Fruit fly (Drosophila melanogaster) whole organism, adult: Measurements from ENCODE around the gene iav.

Source experiments
- CG11617 ChIP-seq: fragments of 200-800 bp; sonication (Bioruptor generic); optimal IDR thresholded peaks from 2 replicates; lab custom pipeline; 2017; ENCODE audit warnings: mild to moderate bottlenecking, missing biosample characterization, missing genetic modification reagents, missing genetic modification characterization
- CG12768 ChIP-seq: fragments of 200-800 bp; sonication (Bioruptor generic); optimal IDR thresholded peaks from 2 replicates; lab custom pipeline; 2017; ENCODE audit warnings: missing biosample characterization, missing genetic modification characterization, mild to moderate bottlenecking, moderate library complexity, missing genetic modification reagents
- CG14711 ChIP-seq: fragments of 200-800 bp; sonication (Bioruptor generic); optimal IDR thresholded peaks from 2 replicates; lab custom pipeline; 2018; ENCODE audit warnings: missing biosample characterization, mild to moderate bottlenecking, missing genetic modification characterization, moderate library complexity
- CG1620 ChIP-seq: fragments of 200-800 bp; sonication (Bioruptor generic); optimal IDR thresholded peaks from 2 replicates; lab custom pipeline; 2016; ENCODE audit warnings: missing biosample characterization, missing genetic modification characterization
- CG33017 ChIP-seq: fragments of 200-800 bp; sonication (Bioruptor generic); optimal IDR thresholded peaks from 2 replicates; lab custom pipeline; 2018; ENCODE audit warnings: missing biosample characterization, mild to moderate bottlenecking, missing genetic modification characterization, moderate library complexity
- CG5204 ChIP-seq: fragments of 200-800 bp; sonication (Bioruptor generic); optimal IDR thresholded peaks from 2 replicates; lab custom pipeline; 2016; ENCODE audit warnings: missing biosample characterization, missing genetic modification characterization
- CG7045 ChIP-seq: fragments of 200-800 bp; sonication (Bioruptor generic); optimal IDR thresholded peaks from 2 replicates; lab custom pipeline; 2017; ENCODE audit warnings: missing biosample characterization, mild to moderate bottlenecking, missing genetic modification characterization
- CG7101 ChIP-seq: fragments of 200-800 bp; sonication (Bioruptor generic); optimal IDR thresholded peaks from 2 replicates; lab custom pipeline; 2018; ENCODE audit warnings: missing biosample characterization, mild to moderate bottlenecking, missing genetic modification characterization, moderate library complexity
- Clk ChIP-seq: fragments of 200-800 bp; sonication (Bioruptor generic); optimal IDR thresholded peaks from 2 replicates; lab custom pipeline; 2017; ENCODE audit warnings: missing biosample characterization, missing genetic modification characterization
- Crg-1 ChIP-seq: fragments of 200-800 bp; sonication (Bioruptor generic); optimal IDR thresholded peaks from 2 replicates; lab custom pipeline; 2016; ENCODE audit warnings: missing biosample characterization, missing genetic modification characterization
- Hr96 ChIP-seq: fragments of 200-800 bp; sonication (Bioruptor generic); optimal IDR thresholded peaks from 2 replicates; lab custom pipeline; 2016; ENCODE audit warnings: missing biosample characterization, missing genetic modification characterization
- Mnt ChIP-seq: fragments of 200-800 bp; sonication (Bioruptor generic); optimal IDR thresholded peaks from 2 replicates; lab custom pipeline; 2016; ENCODE audit warnings: missing biosample characterization, mild to moderate bottlenecking, missing genetic modification characterization
- bab1 ChIP-seq: fragments of 200-800 bp; sonication (Bioruptor generic); optimal IDR thresholded peaks from 3 replicates; lab custom pipeline; 2019; ENCODE audit warnings: missing biosample characterization, mild to moderate bottlenecking, missing genetic modification characterization, moderate library complexity
- cic ChIP-seq: fragments of 200-800 bp; sonication (Bioruptor generic); optimal IDR thresholded peaks from 2 replicates; lab custom pipeline; 2017; ENCODE audit warnings: missing biosample characterization, mild to moderate bottlenecking, missing genetic modification characterization, moderate library complexity
- cnc ChIP-seq, 2 experiments: fragments of >200 bp; optimal IDR thresholded peaks; 2 replicates each; lab custom pipeline; 2017
- kay ChIP-seq: fragments of 200-800 bp; sonication (Bioruptor generic); peaks from one replicate; lab custom pipeline; 2016; ENCODE audit warnings: missing biosample characterization, missing genetic modification characterization, borderline replicate concordance
- ovo ChIP-seq: fragments of 200-800 bp; sonication (Bioruptor generic); optimal IDR thresholded peaks from 2 replicates; lab custom pipeline; 2016; ENCODE audit warnings: missing biosample characterization, missing genetic modification characterization
- pad ChIP-seq: fragments of 200-800 bp; sonication (Bioruptor generic); optimal IDR thresholded peaks from 3 replicates; lab custom pipeline; 2017; ENCODE audit warnings: missing biosample characterization, missing genetic modification characterization, mild to moderate bottlenecking, moderate library complexity, missing genetic modification reagents
- tj ChIP-seq: fragments of 200-800 bp; sonication (Bioruptor generic); optimal IDR thresholded peaks from 3 replicates; lab custom pipeline; 2017; ENCODE audit warnings: missing biosample characterization, mild to moderate bottlenecking, missing genetic modification characterization, moderate library complexity
- toe ChIP-seq: fragments of 200-800 bp; sonication (Bioruptor generic); optimal IDR thresholded peaks from 2 replicates; lab custom pipeline; 2016; ENCODE audit warnings: missing biosample characterization, missing genetic modification characterization

iav gene

DNA sequence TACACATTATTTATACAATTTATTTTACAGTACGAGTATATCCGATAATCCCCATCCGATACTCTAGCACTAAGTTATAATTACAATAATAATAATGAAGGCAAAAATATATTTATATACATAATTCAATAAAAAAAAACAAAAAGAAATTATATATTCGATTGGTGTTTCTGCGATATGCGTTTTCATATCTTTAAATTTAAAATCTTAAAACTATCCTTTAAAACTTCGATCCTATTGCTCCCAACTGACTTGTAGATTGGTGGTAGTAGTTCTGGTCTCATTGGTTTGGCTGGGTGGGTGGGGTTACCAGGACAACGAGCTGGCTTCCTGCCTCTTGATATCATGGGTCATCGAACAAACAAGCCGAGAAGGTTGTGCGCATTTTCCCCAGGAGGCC lies at the start of gene iav:
TSS of gene iav (plus strand) at position 301 of the 400 bp plus-strand sequence.
- no peak for TF ChIP-seq CG7045
- no peak for TF ChIP-seq Hr96 (GFP tag; lab: Kevin White, UChicago)
- no peak for TF ChIP-seq ovo (GFP tag; lab: Kevin White, UChicago)
- TF ChIP-seq cic (GFP tag; lab: Kevin White, UChicago): no peak
- TF ChIP-seq kay (GFP tag; lab: Kevin White, UChicago): no peak
- no peak for TF ChIP-seq CG1620 (GFP tag; lab: Kevin White, UChicago)

DNA sequence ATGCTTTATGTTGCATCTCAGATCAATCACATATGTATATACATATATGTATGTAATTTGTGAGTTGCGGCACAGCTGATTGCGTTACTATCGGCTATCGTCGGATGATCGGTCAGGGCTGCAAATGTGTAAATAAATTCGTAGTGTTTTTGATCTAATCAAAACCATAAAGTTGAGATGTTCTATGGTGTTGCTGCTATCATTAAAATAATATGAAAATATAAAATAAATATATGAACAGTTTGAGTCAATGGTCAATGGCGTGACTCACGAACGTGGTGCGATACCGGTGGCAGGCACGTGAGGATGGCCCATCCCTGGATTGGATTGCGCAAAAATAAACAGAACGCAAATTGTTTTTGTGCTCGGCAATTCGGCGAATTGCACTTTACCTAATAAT lies 42.9 kb upstream of the iav start, which contains the start of gene Coq7:
TSS of gene Coq7 (plus strand) at position 302 of the 400 bp plus-strand sequence.
- peak; percentile 74 for TF ChIP-seq tj (GFP tag; lab: Kevin White, UChicago)
- TF ChIP-seq pad: peak; percentile 72
- TF ChIP-seq CG33017 (tag; lab: Kevin White, UChicago): peak; percentile 78
- TF ChIP-seq CG14711 (tag; lab: Kevin White, UChicago): peak; percentile 85
- peak; percentile 92 for TF ChIP-seq bab1 (GFP tag; lab: Kevin White, UChicago)
- no peak for TF ChIP-seq CG5204 (GFP tag; lab: Kevin White, UChicago)
- peak; percentile 70 for TF ChIP-seq CG7045
- TF ChIP-seq toe (GFP tag; lab: Kevin White, UChicago): no peak
- peak; percentile 42 for TF ChIP-seq Clk (GFP tag; lab: Kevin White, UChicago)
- TF ChIP-seq Hr96 (GFP tag; lab: Kevin White, UChicago): peak; percentile 78
- peak; percentile 90 for TF ChIP-seq CG7101 (tag; lab: Kevin White, UChicago)
- peak; percentile 73 for TF ChIP-seq CG12768
- no peak for TF ChIP-seq cnc (optimal IDR thresholded peaks at IDR 0.05; lab: Kevin White, UChicago)
- peak; percentile 86 for TF ChIP-seq CG11617
- peak; percentile 26 for TF ChIP-seq cic (GFP tag; lab: Kevin White, UChicago)
- TF ChIP-seq ovo (GFP tag; lab: Kevin White, UChicago): peak; percentile 85
- peak; percentile 77 for TF ChIP-seq CG1620 (GFP tag; lab: Kevin White, UChicago)
- TF ChIP-seq kay (GFP tag; lab: Kevin White, UChicago): no peak
- TF ChIP-seq Mnt (GFP tag; lab: Kevin White, UChicago): peak; percentile 89
- TF ChIP-seq Crg-1 (GFP tag; lab: Kevin White, UChicago): peak; percentile 78

DNA sequence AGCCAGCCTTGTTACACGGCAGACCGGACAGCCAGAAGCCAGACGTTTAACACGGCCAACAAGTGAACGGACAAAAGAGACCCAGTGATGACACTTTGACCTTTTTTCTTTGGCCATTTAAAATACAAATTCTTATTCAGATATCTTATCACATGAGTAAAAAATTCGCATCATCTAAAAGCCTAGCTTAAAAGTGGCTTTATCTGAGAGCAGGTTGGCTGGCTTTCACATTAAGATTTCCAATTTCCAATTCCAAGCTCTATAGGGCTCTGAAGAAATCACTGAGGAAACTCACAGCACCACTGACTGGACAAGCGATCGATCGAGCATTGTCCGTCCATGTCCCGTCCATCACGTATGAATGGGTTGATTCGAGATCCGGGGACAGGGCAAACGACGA lies 38.2 kb upstream of the iav start:
- TF ChIP-seq toe (GFP tag; lab: Kevin White, UChicago) (no peak), Mnt (GFP tag; lab: Kevin White, UChicago) (no peak), Clk (GFP tag; lab: Kevin White, UChicago) (no peak), kay (GFP tag; lab: Kevin White, UChicago) (no peak)

DNA sequence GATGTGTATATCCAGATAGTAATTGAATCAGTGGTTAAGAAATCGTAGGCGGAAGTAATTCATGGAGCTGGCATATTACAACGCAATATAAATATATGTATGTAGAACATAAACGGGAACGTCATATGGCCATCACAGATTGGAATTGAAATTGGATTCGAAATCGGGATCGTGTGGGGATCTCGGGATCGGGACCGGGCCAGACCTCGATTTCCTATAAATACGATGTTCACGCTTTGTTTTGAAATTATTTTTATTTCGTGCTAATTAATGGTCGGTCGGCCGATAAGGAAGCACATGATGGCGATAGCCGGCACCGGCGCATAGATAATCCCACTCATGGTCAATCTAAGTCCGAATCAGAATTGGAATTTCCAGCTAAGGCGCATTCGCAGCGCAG lies 37.5 kb upstream of the iav start:
- TF ChIP-seq toe (GFP tag; lab: Kevin White, UChicago) (no peak), cnc (optimal IDR thresholded peaks at IDR 0.05; lab: Kevin White, UChicago) (no peak), CG7045 (no peak), CG14711 (tag; lab: Kevin White, UChicago) (no peak), CG7101 (tag; lab: Kevin White, UChicago) (no peak), bab1 (GFP tag; lab: Kevin White, UChicago) (no peak), Clk (GFP tag; lab: Kevin White, UChicago) (no peak), CG5204 (GFP tag; lab: Kevin White, UChicago) (no peak), CG11617 (no peak), Hr96 (GFP tag; lab: Kevin White, UChicago) (no peak), CG12768 (no peak), ovo (GFP tag; lab: Kevin White, UChicago) (no peak)

DNA sequence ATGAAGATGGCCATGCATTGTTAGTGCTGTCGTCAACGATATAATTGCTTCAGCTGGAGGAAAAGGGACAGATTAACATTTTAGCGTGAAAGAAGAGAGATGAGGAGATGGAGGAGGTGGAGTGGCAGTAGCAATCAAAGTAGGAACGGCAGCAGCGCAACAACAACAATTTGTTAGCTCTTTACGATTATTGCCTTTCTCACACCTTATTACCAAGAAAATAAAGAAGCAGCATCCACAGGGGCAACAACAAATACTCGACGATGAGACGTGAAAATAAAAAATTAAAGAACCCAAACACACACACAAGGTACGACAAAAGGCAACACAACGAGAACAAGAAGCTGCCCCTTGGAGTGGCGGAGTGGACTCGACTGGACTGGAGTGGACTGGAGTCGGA lies 36.8 kb upstream of the iav start:
- TF ChIP-seq CG7101 (tag; lab: Kevin White, UChicago) (no peak), CG12768 (no peak), Hr96 (GFP tag; lab: Kevin White, UChicago) (no peak), CG11617 (no peak), CG5204 (GFP tag; lab: Kevin White, UChicago) (no peak), cnc (optimal IDR thresholded peaks at IDR 0.05; lab: Kevin White, UChicago) (no peak)

DNA sequence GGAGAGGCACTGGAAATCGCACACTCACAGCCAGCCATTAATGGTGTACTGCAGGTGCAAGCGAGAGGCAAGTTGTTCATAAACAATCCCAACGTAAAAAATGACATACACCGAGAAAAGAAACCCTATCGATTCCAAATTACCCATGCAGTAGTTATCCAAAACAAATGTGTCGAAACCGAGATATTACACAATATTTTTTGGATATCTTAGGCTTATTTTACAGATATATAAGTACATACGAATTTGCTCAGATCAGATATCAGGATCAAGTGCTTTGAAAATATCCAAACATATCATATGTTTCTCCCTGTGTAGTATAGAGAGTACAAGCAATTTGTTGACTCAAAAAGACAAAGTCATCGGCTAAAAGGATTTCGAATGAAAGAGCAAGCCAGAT lies 36.4 kb upstream of the iav start:
- TF ChIP-seq kay (GFP tag; lab: Kevin White, UChicago): no peak
- TF ChIP-seq cnc (optimal IDR thresholded peaks at IDR 0.05; lab: Kevin White, UChicago): no peak
- no peak for TF ChIP-seq CG7045
- TF ChIP-seq bab1 (GFP tag; lab: Kevin White, UChicago): no peak

DNA sequence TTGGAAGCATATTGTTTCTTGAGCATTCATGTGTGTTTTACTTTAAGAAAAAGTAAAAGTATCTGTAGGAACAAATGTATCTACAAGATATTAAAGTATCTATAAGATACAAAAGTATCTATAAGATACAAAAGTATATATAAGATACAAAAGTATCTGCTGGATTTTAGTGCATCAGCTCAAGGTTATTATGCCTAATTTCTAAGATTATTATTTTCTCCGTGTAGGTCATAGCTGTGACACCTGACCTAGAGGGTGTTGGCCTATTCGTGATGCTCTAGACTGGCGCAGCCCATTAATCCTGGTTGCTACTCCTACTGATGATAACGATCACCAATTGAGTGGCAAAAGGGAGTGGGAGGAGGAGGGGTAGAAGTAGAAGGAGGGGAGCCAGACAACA lies 35.7 kb upstream of the iav start:
- TF ChIP-seq cnc (optimal IDR thresholded peaks at IDR 0.05; lab: Kevin White, UChicago) (no peak), CG7045 (no peak), CG14711 (tag; lab: Kevin White, UChicago) (no peak), CG33017 (tag; lab: Kevin White, UChicago) (no peak), CG5204 (GFP tag; lab: Kevin White, UChicago) (no peak), kay (GFP tag; lab: Kevin White, UChicago) (no peak), cic (GFP tag; lab: Kevin White, UChicago) (no peak)
